Fruit fly (Drosophila melanogaster): ENCODE results near the gene CG8191.

DNA sequence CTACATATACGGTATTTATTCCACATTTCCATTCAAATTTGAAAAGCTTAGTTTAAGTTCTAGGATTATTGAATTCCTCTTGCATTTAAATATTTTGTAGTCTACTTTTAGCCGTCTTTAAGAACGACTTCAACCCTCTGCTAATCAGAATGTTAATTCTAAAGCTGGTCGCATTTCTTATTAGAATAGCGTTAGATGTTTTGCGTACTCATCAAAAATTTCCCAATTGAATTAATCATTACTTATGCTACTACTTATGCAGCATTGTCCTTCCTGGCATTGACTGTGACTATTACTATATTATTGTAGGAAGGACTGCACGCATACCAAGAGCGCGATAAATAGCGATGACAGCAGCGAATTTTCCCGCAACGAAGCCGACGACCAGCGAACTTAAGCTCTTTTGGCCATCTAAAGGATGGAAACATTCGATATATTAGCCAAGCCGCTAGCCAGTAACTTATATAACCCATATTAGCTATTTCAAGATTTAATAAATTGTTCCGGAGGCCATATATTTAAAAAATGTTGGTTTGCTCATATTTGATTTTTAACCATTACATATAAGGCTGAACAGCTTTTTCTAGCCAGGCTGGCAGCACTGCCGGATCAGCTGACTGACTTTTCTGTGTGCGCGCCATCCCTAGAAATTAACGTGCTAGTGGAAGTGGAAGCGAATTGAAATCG, 35.0 kb upstream of the CG8191 start, which contains the start of gene CG8128:
- TF ChIP-seq psq (optimal IDR thresholded peaks at IDR 0.05) = no peak
- no peak for TF ChIP-seq usp (GFP tag; optimal IDR thresholded peaks at IDR 0.05)
- no peak for TF ChIP-seq pan (optimal IDR thresholded peaks at IDR 0.05)

Measured in whole organism.